Fruit fly (Drosophila melanogaster) Kc167 (cell line): ENCODE data around the gene CG5342.

Source experiments
- Myc ChIP-seq: fragments of >200 bp; optimal IDR thresholded peaks from 2 replicates; lab custom pipeline; 2017; ENCODE audit warnings: missing external identifiers
- Sin3A ChIP-seq: fragments of >200 bp; optimal IDR thresholded peaks from 2 replicates; lab custom pipeline; 2018; ENCODE audit warnings: missing external identifiers
- h ChIP-seq: fragments of >200 bp; optimal IDR thresholded peaks from 3 replicates; lab custom pipeline; 2018; ENCODE audit warnings: missing external identifiers
- insv ChIP-seq: fragments of >200 bp; optimal IDR thresholded peaks from 3 replicates; lab custom pipeline; 2018; ENCODE audit warnings: missing external identifiers
- psq ChIP-seq: fragments of >200 bp; optimal IDR thresholded peaks from 2 replicates; lab custom pipeline; 2017; ENCODE audit warnings: missing external identifiers
- ttk ChIP-seq: sonication (Bioruptor generic); optimal IDR thresholded peaks from 2 replicates; lab custom pipeline; 2017; ENCODE audit warnings: missing external identifiers

CG5342 gene

dm6 chr3R:11613252-11614036 is 34.8 kb downstream of the CG5342 start:
- TF ChIP-seq psq (lab: Kevin White, UChicago) (no peak), ttk (no peak), insv (lab: Kevin White, UChicago) (no peak), Sin3A (lab: Kevin White, UChicago) (no peak), Myc (lab: Kevin White, UChicago) (no peak), h (lab: Kevin White, UChicago) (no peak)

DNA sequence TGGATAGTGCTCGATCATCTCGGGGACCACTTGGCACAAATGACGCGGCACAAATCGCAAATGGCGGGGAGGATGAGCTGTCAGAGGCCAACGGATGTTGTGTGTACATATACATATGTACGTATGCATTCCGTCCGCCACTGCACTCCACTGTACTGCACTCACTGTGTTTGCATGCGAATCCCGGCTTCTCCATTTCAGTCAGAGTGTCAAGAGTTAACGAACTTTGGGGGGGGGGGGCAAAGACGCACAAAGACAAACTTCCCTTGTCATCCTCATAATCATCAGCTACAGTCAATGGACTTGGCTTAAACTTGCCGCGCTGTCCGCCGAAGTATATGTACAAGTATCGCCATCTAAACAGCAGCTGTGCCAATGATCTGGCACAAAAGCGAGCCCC is 35.5 kb downstream of the CG5342 start:
- no peak for TF ChIP-seq insv (lab: Kevin White, UChicago)
- TF ChIP-seq ttk: no peak
- no peak for TF ChIP-seq Myc (lab: Kevin White, UChicago)
- TF ChIP-seq psq (lab: Kevin White, UChicago): no peak
- TF ChIP-seq Sin3A (lab: Kevin White, UChicago): no peak
- TF ChIP-seq h (lab: Kevin White, UChicago): no peak

dm6 chr3R:11614507-11614906 is 35.9 kb downstream of the CG5342 start:
- TF ChIP-seq Sin3A (lab: Kevin White, UChicago) (no peak), Myc (lab: Kevin White, UChicago) (no peak), ttk (no peak), insv (lab: Kevin White, UChicago) (no peak), h (lab: Kevin White, UChicago) (no peak), psq (lab: Kevin White, UChicago) (no peak)

- TF ChIP-seq psq (lab: Kevin White, UChicago) (no peak), Myc (lab: Kevin White, UChicago) (no peak), h (lab: Kevin White, UChicago) (no peak), Sin3A (lab: Kevin White, UChicago) (no peak), ttk (no peak), insv (lab: Kevin White, UChicago) (no peak)
These were observed 36.9 kb downstream of the CG5342 start for dm6 chr3R:11615415-11616104.

- TF ChIP-seq ttk: no peak
- TF ChIP-seq Sin3A (lab: Kevin White, UChicago): no peak
- no peak for TF ChIP-seq insv (lab: Kevin White, UChicago)
- no peak for TF ChIP-seq Myc (lab: Kevin White, UChicago)
- no peak for TF ChIP-seq h (lab: Kevin White, UChicago)
These were observed 37.6 kb downstream of the CG5342 start for dm6 chr3R:11616219-11616618.

dm6 chr3R:11617363-11617762 is 38.7 kb downstream of the CG5342 start:
- TF ChIP-seq insv (lab: Kevin White, UChicago) (no peak), psq (lab: Kevin White, UChicago) (no peak), h (lab: Kevin White, UChicago) (no peak), Myc (lab: Kevin White, UChicago) (no peak), Sin3A (lab: Kevin White, UChicago) (no peak), ttk (no peak)

DNA sequence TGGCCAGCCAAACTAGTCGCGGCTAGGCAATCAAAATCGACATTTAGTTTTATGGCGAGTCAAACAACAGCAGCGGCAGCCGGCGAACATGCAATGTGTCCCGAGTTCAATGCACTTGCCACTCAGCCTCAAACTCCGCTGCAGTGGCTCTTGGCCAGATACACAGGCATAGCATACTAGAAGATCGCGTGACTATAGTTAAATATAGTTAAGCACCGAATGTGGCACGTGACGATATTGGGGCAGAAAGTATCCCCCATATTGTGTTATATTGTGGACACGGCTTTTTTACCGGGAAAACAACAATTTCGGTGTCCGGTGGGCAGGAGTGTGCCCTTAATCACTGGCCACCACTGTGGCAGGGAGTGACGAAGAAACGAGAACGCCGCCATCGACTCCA is 39.2 kb downstream of the CG5342 start:
- TF ChIP-seq insv (lab: Kevin White, UChicago): no peak
- TF ChIP-seq h (lab: Kevin White, UChicago): no peak

DNA sequence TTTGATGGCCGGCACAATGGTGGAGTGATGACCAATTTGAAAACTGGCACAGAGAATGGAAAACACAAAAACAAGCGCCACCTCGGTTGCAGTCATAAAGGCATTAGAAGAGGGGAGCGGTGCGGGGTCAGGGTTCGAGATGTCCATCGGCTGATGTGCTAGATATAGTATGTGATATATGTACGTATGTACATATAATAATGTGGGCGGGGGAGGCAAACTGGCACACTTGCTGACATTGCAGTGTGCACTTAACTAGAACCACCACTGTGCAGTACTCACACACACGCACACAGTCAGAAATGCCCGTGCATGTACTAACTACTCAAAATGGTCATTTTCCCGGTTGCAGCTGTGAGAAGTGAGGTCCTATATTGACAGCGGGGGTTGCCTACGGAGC is 40.3 kb downstream of the CG5342 start:
- TF ChIP-seq insv (lab: Kevin White, UChicago) (no peak), Sin3A (lab: Kevin White, UChicago) (no peak), ttk (no peak), psq (lab: Kevin White, UChicago) (no peak), h (lab: Kevin White, UChicago) (no peak), Myc (lab: Kevin White, UChicago) (no peak)

DNA sequence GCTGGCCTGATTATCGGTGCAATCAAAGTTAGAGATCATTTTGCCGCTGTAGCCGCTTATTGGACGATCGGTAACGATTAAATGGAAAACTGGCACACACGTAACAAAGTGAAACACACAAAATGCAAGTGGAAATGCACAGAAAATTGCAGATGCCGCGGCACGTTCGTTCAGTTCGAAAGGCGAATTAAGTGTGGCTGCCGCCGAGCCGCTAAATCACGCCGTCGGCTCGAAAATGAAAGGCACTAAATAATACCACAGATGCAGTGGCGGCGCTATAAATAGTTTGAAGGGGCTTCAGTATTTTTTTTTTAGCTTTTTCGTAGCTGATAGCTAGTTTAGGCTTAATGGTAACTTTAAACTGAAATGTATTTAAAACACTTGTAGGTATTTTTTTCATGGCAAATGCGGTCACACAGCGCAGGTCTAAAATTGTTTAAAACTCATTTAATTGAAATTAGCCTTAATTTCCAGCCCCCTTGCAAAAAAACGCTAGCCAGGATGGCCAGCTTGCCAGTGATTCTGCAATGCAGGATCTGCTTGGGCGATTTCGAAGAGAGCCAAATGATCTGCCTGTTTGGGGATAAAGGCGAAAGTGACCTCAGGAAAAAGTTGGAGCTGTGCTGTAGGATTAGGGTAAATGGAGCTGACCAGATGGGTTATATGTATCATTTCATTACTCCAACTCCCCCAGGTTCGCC is 41.2 kb downstream of the CG5342 start, which contains the start of the genes Jupiter and CG14710:
TSS of gene Jupiter (minus strand) at position 198 of the 701 bp plus-strand sequence.
TSS of gene CG14710 (plus strand) at position 382 of the 701 bp plus-strand sequence.
- no peak for TF ChIP-seq Myc (lab: Kevin White, UChicago)
- TF ChIP-seq h (lab: Kevin White, UChicago): no peak

- TF ChIP-seq h (lab: Kevin White, UChicago) (no peak), insv (lab: Kevin White, UChicago) (no peak), psq (lab: Kevin White, UChicago) (no peak), ttk (no peak), Myc (lab: Kevin White, UChicago) (no peak), Sin3A (lab: Kevin White, UChicago) (no peak)
These were observed 44.4 kb downstream of the CG5342 start, which contains the start of gene CG14711 for dm6 chr3R:11623025-11623424. Gene CG14711, plus strand, starts transcription at chr3R:11623339.

DNA sequence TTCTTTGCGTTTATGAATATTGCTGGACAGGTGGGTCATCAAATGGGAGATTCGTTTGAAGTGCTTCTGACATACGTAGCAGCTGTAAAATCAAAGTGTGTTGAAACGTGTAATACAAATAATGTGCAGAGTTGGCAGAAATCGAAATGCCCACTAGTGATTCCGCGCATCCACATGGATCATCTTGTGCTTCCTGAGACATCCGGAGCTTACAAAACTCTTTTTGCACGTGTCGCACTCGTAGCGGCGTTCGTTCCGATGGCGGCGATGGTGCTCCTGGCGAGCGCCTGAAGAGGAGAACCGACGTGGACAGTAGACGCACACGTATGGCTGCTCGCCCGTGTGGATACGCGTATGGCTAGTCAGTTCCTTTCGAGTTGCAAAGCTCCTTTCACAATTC is 46.9 kb downstream of the CG5342 start, which contains the start of gene Zaf1:
TSS of gene Zaf1 (minus strand) at position 101 of the 400 bp plus-strand sequence.
- no peak for TF ChIP-seq insv (lab: Kevin White, UChicago)
